Fruit fly (Drosophila melanogaster): ENCODE data around the gene Dysb.

Dysb gene

dm6 chr3L:18901411-18901810 is 33.8 kb downstream of the Dysb start, which contains the start of the genes arx and CG6843:
Gene arx (minus strand): TSS chr3L:18901554.
Gene CG6843 (plus strand): TSS chr3L:18901594.
- no peak for TF ChIP-seq CG17801 (GFP tag; optimal IDR thresholded peaks at IDR 0.05; ENCODE audit: partially characterized antibody)

- TF ChIP-seq CG17801 (GFP tag; optimal IDR thresholded peaks at IDR 0.05; ENCODE audit: partially characterized antibody), result no peak
Measured at dm6 chr3L:18904772-18905601, 37.4 kb downstream of the Dysb start, which contains the start of the genes CSN1b and Prp6. Gene CSN1b (minus strand): TSS chr3L:18904930. Gene Prp6 (plus strand): TSS chr3L:18905372.

dm6 chr3L:18911082-18911481 is 43.5 kb downstream of the Dysb start, which contains the start of gene Ir75d:
Gene Ir75d (minus strand): TSS chr3L:18911182.
- TF ChIP-seq CG17801 (GFP tag; optimal IDR thresholded peaks at IDR 0.05; ENCODE audit: partially characterized antibody), result no peak

dm6 chr3L:18914100-18914683 is 46.6 kb downstream of the Dysb start, which contains the start of gene COX6AL2:
Gene COX6AL2 (minus strand): TSS chr3L:18914150.
- TF ChIP-seq CG17801 (GFP tag; optimal IDR thresholded peaks at IDR 0.05; ENCODE audit: partially characterized antibody), result no peak

- no peak for TF ChIP-seq CG17801 (GFP tag; optimal IDR thresholded peaks at IDR 0.05; ENCODE audit: partially characterized antibody)
Measured at dm6 chr3L:18916466-18916865, 48.9 kb downstream of the Dysb start.

- no peak for TF ChIP-seq CG17801 (GFP tag; optimal IDR thresholded peaks at IDR 0.05; ENCODE audit: partially characterized antibody)
Measured at dm6 chr3L:18917281-18917680, 49.7 kb downstream of the Dysb start, which contains the start of gene CG6839. Gene CG6839 (plus strand): TSS chr3L:18917581.
